Worm (Caenorhabditis elegans) whole organism, L4/young adult: ENCODE results near the gene popl-1.

Source experiments
- W03F9.2 ChIP-seq: fragments of 150-350 bp; optimal IDR thresholded peaks from 2 replicates; lab custom pipeline; 2014; ENCODE audit warnings: missing biosample characterization, missing genetic modification characterization
- dao-5 ChIP-seq: sonication (generic microtip); optimal IDR thresholded peaks from 2 replicates; lab custom pipeline; 2016; ENCODE audit warnings: missing genotype, missing genetic modification characterization, moderate library complexity, missing compliant biosample characterization
- him-1 ChIP-seq: sonication (generic microtip); optimal IDR thresholded peaks from 2 replicates; lab custom pipeline; 2016; ENCODE audit warnings: missing genotype, missing genetic modification reagents, missing genetic modification characterization, missing compliant biosample characterization

popl-1 gene

ce11 chrIII:6430834-6431233 lies at the start of gene popl-1:
Gene popl-1, minus strand, starts transcription at chrIII:6430934.
- no peak for TF ChIP-seq W03F9.2 (tag; lab: Kevin White, UChicago)
- no peak for TF ChIP-seq him-1 (tag; lab: Kevin White, UChicago)
- TF ChIP-seq dao-5 (tag; lab: Kevin White, UChicago), result no peak

DNA sequence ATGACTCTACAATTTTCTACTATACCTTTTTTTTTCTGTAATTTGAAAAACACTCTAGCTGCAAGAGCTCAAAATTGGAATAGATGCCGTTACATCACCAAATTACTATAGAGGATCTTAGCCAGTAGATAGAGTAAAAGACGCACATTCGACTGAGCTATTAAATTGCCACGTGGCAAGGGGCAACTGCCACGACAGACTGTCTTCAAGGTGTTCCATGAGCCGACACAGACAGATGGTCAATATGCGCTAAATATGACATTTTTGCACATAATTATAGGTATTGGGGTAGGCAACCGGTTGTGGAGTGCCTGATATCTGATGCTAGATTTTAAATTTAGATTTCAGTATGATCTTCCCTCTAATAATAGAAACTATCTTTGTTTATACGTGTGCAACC lies 48.7 kb upstream of the popl-1 start:
- no peak for TF ChIP-seq W03F9.2 (tag; lab: Kevin White, UChicago)
- TF ChIP-seq him-1 (tag; lab: Kevin White, UChicago), result no peak
- TF ChIP-seq dao-5 (tag; lab: Kevin White, UChicago), result no peak

ce11 chrIII:6478256-6479004 lies 47.7 kb upstream of the popl-1 start, which contains the start of gene zip-8:
Gene zip-8, plus strand, starts transcription at chrIII:6478955.
- TF ChIP-seq dao-5 (tag; lab: Kevin White, UChicago) (no peak), him-1 (tag; lab: Kevin White, UChicago) (no peak), W03F9.2 (tag; lab: Kevin White, UChicago) (no peak)

DNA sequence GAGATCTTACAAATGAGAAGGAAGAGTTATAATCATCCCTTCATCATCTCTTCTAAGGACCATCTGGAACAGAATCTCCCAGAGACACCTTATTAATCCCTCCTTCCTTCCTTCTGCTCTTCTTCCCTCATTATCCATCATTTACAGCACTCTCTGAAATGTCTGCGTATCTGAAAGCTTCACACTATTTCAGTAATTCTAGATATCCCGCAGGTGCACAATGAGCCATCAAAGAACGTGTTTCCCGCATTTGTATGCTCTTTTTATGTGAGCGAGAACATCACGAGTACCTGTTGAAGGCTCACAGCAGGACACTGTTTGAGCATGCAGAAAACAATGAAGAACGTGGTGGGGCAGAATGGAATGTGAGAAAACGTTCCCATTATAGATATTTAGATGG lies 45.6 kb upstream of the popl-1 start:
- TF ChIP-seq dao-5 (tag; lab: Kevin White, UChicago), result no peak
- TF ChIP-seq W03F9.2 (tag; lab: Kevin White, UChicago), result no peak
- TF ChIP-seq him-1 (tag; lab: Kevin White, UChicago), result no peak

DNA sequence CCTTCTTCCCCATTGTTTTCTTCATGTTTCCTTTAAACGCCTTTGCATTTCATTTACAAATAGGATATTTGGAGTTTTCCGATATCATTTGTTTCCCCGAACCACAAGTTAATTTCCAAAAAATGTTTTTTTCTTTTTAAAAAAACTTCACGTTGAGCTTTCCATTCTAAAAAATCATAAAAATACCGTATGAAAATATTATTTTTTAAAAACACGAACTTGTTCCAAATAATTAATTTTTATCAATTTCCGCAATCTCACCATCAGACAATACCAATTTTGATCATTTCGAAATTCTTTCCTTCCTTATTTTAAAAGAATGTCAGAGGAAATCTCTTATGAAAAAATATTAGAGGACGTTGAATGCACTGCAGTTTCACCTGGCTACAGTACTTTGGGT lies 40.7 kb upstream of the popl-1 start, which contains the start of gene wht-6:
TSS of gene wht-6 (plus strand) at position 301 of the 400 bp plus-strand sequence.
- TF ChIP-seq W03F9.2 (tag; lab: Kevin White, UChicago) (no peak), dao-5 (tag; lab: Kevin White, UChicago) (no peak), him-1 (tag; lab: Kevin White, UChicago) (no peak)

ce11 chrIII:6467005-6467404 lies 36.3 kb upstream of the popl-1 start, which contains the start of gene T26A5.2:
Gene T26A5.2, plus strand, starts transcription at chrIII:6467305.
- TF ChIP-seq him-1 (tag; lab: Kevin White, UChicago) (no peak), W03F9.2 (tag; lab: Kevin White, UChicago) (no peak), dao-5 (tag; lab: Kevin White, UChicago) (no peak)

DNA sequence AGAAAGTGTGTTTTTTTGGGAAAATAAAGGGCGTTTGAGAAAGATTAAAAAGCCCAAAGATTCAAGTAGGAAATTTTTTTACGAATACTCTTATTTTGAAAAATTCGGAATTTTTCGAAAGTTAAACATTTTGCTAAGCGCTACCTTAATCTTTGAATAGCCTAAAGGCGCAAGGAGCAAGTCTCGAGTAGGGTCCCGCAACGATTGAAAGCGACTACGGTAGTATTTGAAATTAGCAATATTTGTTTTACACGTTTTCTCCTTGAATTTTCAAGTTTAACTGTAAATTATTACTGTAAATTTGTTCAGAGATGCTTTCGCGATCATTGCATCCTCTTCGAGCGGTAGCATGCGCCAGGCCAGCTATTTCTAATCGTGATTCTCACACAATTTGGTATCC lies 34.2 kb upstream of the popl-1 start, which contains the start of gene nduf-2.2:
TSS of gene nduf-2.2 (plus strand) at position 310 of the 400 bp plus-strand sequence.
- TF ChIP-seq dao-5 (tag; lab: Kevin White, UChicago) (no peak), him-1 (tag; lab: Kevin White, UChicago) (no peak), W03F9.2 (tag; lab: Kevin White, UChicago) (no peak)

- TF ChIP-seq W03F9.2 (tag; lab: Kevin White, UChicago) (peak; percentile 47), dao-5 (tag; lab: Kevin White, UChicago) (no peak), him-1 (tag; lab: Kevin White, UChicago) (peak; percentile 21)
Measured at ce11 chrIII:6464113-6464571, 33.4 kb upstream of the popl-1 start.

ce11 chrIII:6463679-6464078 lies 32.9 kb upstream of the popl-1 start, which contains the start of gene dlc-1:
Gene dlc-1, minus strand, starts transcription at chrIII:6463779.
- TF ChIP-seq dao-5 (tag; lab: Kevin White, UChicago) (no peak), W03F9.2 (tag; lab: Kevin White, UChicago) (no peak), him-1 (tag; lab: Kevin White, UChicago) (no peak)

ce11 chrIII:6462610-6463009 lies 31.9 kb upstream of the popl-1 start, which contains the start of gene T26A5.8:
Gene T26A5.8, minus strand, starts transcription at chrIII:6462856.
- TF ChIP-seq W03F9.2 (tag; lab: Kevin White, UChicago) (no peak), dao-5 (tag; lab: Kevin White, UChicago) (no peak), him-1 (tag; lab: Kevin White, UChicago) (no peak)

- TF ChIP-seq W03F9.2 (tag; lab: Kevin White, UChicago) (no peak), dao-5 (tag; lab: Kevin White, UChicago) (no peak), him-1 (tag; lab: Kevin White, UChicago) (no peak)
Measured at ce11 chrIII:6459820-6460219, 29.1 kb upstream of the popl-1 start, which contains the start of gene algn-1. Gene algn-1, plus strand, starts transcription at chrIII:6460120.

DNA sequence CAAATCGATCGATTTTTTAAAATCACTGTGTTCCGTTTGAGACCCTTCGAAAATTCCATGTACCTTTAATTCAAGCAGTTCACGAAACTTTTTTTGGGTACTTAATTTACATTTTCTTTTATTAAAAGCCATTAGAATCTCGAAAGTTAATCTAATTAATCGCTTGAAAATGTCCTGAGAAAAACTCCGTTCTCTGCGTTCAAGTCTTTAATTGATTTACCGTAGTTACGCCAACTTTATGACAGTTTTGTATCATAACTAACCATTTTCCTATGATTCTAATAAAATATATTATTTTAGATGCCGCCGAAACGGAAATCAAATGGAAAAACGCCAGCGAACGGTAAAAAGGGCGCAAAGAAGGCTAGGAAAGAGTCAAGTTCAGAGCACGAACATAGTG lies 23.4 kb upstream of the popl-1 start, which contains the start of gene jhdm-1:
TSS of gene jhdm-1 (plus strand) at position 301 of the 400 bp plus-strand sequence.
- no peak for TF ChIP-seq dao-5 (tag; lab: Kevin White, UChicago)
- no peak for TF ChIP-seq W03F9.2 (tag; lab: Kevin White, UChicago)
- TF ChIP-seq him-1 (tag; lab: Kevin White, UChicago), result no peak

ce11 chrIII:6453665-6454064 lies 22.9 kb upstream of the popl-1 start:
- TF ChIP-seq W03F9.2 (tag; lab: Kevin White, UChicago), result peak; percentile 81
- no peak for TF ChIP-seq him-1 (tag; lab: Kevin White, UChicago)
- TF ChIP-seq dao-5 (tag; lab: Kevin White, UChicago), result no peak
